Worm (Caenorhabditis elegans): ENCODE results near the gene H20J04.6.

H20J04.6 gene

DNA sequence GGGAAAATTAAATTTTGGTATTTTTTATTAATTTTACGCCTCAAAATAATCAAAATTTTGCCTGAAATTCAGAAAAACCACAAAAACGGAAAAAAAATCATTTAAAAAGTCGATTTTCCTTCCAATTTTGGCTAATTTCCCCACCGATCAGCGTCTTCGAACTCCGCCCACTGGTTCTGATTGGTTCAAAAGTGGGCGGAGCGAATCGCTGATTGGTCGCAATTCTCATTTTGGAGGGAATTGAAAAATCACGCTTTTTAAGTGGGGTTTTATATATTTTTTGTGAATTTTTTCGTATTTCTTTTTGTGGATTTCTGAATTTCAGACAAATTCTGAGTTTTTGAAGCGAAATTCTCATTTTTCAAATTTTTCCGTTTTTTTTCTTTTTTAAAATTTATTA lies 36.1 kb upstream of the H20J04.6 start:
- TF ChIP-seq daf-16 (GFP tag; optimal IDR thresholded peaks at IDR 0.05) (no peak), daf-16 (tag; optimal IDR thresholded peaks at IDR 0.05) (no peak), nhr-41 (GFP tag; IDR thresholded peaks at IDR 0.05) (no peak)

DNA sequence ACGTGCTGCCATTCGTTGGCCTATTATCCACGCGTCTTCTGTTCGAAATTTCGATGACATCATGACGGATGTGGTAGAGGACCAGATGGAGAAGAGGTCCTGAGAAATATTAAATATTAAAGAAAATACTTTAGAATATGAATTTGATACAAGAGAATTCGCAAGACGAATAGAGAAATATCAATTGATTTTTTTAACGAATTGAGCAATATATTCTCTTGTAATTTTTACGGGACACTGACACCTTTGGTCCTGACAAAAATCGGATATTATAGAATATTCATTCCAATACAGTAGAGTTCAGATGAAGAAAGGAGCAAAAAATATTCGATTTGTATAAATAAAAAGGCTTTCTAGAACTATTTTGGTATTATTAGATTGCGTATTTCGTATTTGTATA lies 34.9 kb upstream of the H20J04.6 start, which contains the start of gene C01F1.6:
C01F1.6 (minus strand) TSS at position 101 of the 400 bp plus-strand sequence.
- TF ChIP-seq unc-62 (GFP tag; optimal IDR thresholded peaks at IDR 0.05 in 1 of 2) (peak in 1 of 2 experiments; percentile 86), unc-62 (tag; optimal IDR thresholded peaks at IDR 0.05) (no peak), aha-1 (tag) (peak; percentile 5), Y105C5A.15 (GFP tag; IDR thresholded peaks at IDR 0.05) (no peak), ces-1 (GFP tag; optimal IDR thresholded peaks at IDR 0.05) (no peak), php-3 (GFP tag; IDR thresholded peaks at IDR 0.05) (no peak)

DNA sequence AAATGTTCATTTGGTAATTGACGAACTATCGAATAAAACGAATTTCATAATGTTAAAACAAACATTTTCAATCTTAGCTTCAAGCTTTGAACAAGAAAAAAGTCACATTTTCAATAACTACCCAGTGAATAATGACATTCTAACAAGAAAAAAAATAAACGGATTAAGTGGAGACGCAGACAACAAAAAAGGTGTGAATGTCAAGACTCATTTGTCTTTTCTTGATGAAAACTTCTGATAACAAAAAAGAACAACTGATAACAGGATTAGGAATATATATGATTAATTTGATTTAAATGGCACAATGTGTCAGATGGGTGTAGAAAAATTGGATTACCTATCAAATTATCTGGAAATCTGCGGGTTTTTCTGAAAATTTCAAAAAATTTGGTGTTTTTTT lies 34.5 kb upstream of the H20J04.6 start:
- no peak for TF ChIP-seq Y75B8A.6 (GFP tag; IDR thresholded peaks at IDR 0.05)
- TF ChIP-seq nhr-28 (tag; optimal IDR thresholded peaks at IDR 0.05), result peak; percentile 4
- no peak for TF ChIP-seq zfp-3 (GFP tag; conservative IDR thresholded peaks at IDR 0.05)
- no peak for TF ChIP-seq nhr-11 (tag; optimal IDR thresholded peaks at IDR 0.05)
- TF ChIP-seq pha-4 (GFP tag; IDR thresholded peaks at IDR 0.05), result no peak
- TF ChIP-seq pha-4 (tag; optimal IDR thresholded peaks at IDR 0.05), result no peak
- TF ChIP-seq zip-2 (tag; optimal IDR thresholded peaks at IDR 0.05), result no peak
- no peak for TF ChIP-seq lin-29 (GFP tag; IDR thresholded peaks at IDR 0.05)
- no peak for TF ChIP-seq F26F4.8 (GFP tag; conservative IDR thresholded peaks at IDR 0.05)
- no peak for TF ChIP-seq nhr-25 (tag; optimal IDR thresholded peaks at IDR 0.05; ENCODE audit: borderline replicate concordance, insufficient read depth)
- TF ChIP-seq hlh-30 (tag; optimal IDR thresholded peaks at IDR 0.05; ENCODE audit: insufficient read depth), result no peak
- peak; percentile 32 for TF ChIP-seq nhr-6 (tag; optimal IDR thresholded peaks at IDR 0.05)
- no peak for TF ChIP-seq nhr-41 (GFP tag; IDR thresholded peaks at IDR 0.05)
- TF ChIP-seq ztf-11 (tag; optimal IDR thresholded peaks at IDR 0.05), result no peak
- TF ChIP-seq ama-1 (optimal IDR thresholded peaks at IDR 0.05), result no peak
- no peak for TF ChIP-seq mes-2 (tag; optimal IDR thresholded peaks at IDR 0.05; ENCODE audit: poor library complexity, severe bottlenecking)
- TF ChIP-seq pqm-1 (tag; optimal IDR thresholded peaks at IDR 0.05), result peak; percentile 5
- TF ChIP-seq nhr-111 (GFP tag; optimal IDR thresholded peaks at IDR 0.05), result no peak
- no peak for TF ChIP-seq nhr-76 (tag; optimal IDR thresholded peaks at IDR 0.05)
- peak; percentile 15 for TF ChIP-seq dve-1 (tag; optimal IDR thresholded peaks at IDR 0.05; ENCODE audit: insufficient read depth)
- no peak for TF ChIP-seq dmd-9 (GFP tag; IDR thresholded peaks at IDR 0.05)
- TF ChIP-seq lir-3 (tag; optimal IDR thresholded peaks at IDR 0.05), result no peak
- TF ChIP-seq fkh-10 (GFP tag; optimal IDR thresholded peaks at IDR 0.05), result no peak
- no peak for TF ChIP-seq zfp-2 (tag; optimal IDR thresholded peaks at IDR 0.05)
- TF ChIP-seq ZK337.2 (GFP tag; IDR thresholded peaks at IDR 0.05), result no peak
- no peak for TF ChIP-seq nhr-237 (tag; optimal IDR thresholded peaks at IDR 0.05)
- no peak for TF ChIP-seq unc-39 (tag; optimal IDR thresholded peaks at IDR 0.05)
- TF ChIP-seq D1046.2 (GFP tag; IDR thresholded peaks at IDR 0.05), result no peak
- TF ChIP-seq mxl-2 (GFP tag; conservative IDR thresholded peaks at IDR 0.05), result no peak
- TF ChIP-seq T20F7.1 (GFP tag; optimal IDR thresholded peaks at IDR 0.05), result no peak
- peak in 1 of 2 experiments; percentile 27 for TF ChIP-seq unc-62 (GFP tag; optimal IDR thresholded peaks at IDR 0.05 in 1 of 2)
- no peak for TF ChIP-seq unc-62 (tag; optimal IDR thresholded peaks at IDR 0.05)
- TF ChIP-seq daf-16 (GFP tag; optimal IDR thresholded peaks at IDR 0.05), result no peak
- no peak for TF ChIP-seq daf-16 (tag; optimal IDR thresholded peaks at IDR 0.05)
- TF ChIP-seq tra-1 (GFP tag; IDR thresholded peaks at IDR 0.05), result no peak
- no peak for TF ChIP-seq cey-2 (tag; optimal IDR thresholded peaks at IDR 0.05; ENCODE audit: borderline replicate concordance, insufficient read depth)
- TF ChIP-seq rbr-2 (tag; optimal IDR thresholded peaks at IDR 0.05), result no peak
- TF ChIP-seq mep-1 (tag; optimal IDR thresholded peaks at IDR 0.05), result no peak
